Worm (Caenorhabditis elegans) whole organism, young adult: ENCODE data around the gene dmsr-9.

ENCODE experiments used
- B0035.1 ChIP-seq: sonication (generic microtip); optimal IDR thresholded peaks from 2 replicates; lab custom pipeline; 2016; ENCODE audit warnings: missing genetic modification characterization, mild to moderate bottlenecking, missing compliant biosample characterization, missing genotype, missing genetic modification reagents
- B0336.3 ChIP-seq: fragments of 200-800 bp; sonication (Bioruptor generic); IDR thresholded peaks from 2 replicates; pipeline ENCODE4 v1.3.6; 2022; ENCODE audit warnings: missing genetic modification characterization, missing compliant biosample characterization
- C06A6.2 ChIP-seq: fragments of 200-800 bp; sonication (Bioruptor generic); conservative IDR thresholded peaks from 2 replicates; pipeline ENCODE4 v1.3.6; 2022; ENCODE audit warnings: missing genetic modification characterization, missing compliant biosample characterization
- F22D6.2 ChIP-seq: sonication (generic microtip); optimal IDR thresholded peaks from 2 replicates; lab custom pipeline; 2016; ENCODE audit warnings: mild to moderate bottlenecking, missing genetic modification characterization, missing compliant biosample characterization
- F39B2.1 ChIP-seq: fragments of 200-800 bp; sonication (Bioruptor generic); IDR thresholded peaks from 2 replicates; pipeline ENCODE4 v1.3.6; 2022; ENCODE audit warnings: missing genetic modification reagents, missing genetic modification characterization, missing compliant biosample characterization
- F55B11.4 ChIP-seq: sonication (generic microtip); optimal IDR thresholded peaks from 2 replicates; lab custom pipeline; 2016; ENCODE audit warnings: missing compliant biosample characterization, missing genetic modification characterization, borderline replicate concordance; ENCODE audit not compliant: insufficient read depth
- T07F8.4 ChIP-seq: sonication (generic microtip); optimal IDR thresholded peaks from 2 replicates; lab custom pipeline; 2016; ENCODE audit warnings: mild to moderate bottlenecking, missing genetic modification characterization, moderate library complexity, missing compliant biosample characterization
- Y53G8AR.9 ChIP-seq: fragments of 200-800 bp; sonication (Bioruptor generic); conservative IDR thresholded peaks from 2 replicates; pipeline ENCODE4 v1.3.6; 2022; ENCODE audit warnings: missing genetic modification reagents, missing genetic modification characterization, missing compliant biosample characterization
- Y56A3A.18 ChIP-seq: fragments of 200-800 bp; sonication (Bioruptor generic); IDR thresholded peaks from 2 replicates; pipeline ENCODE4 v1.3.6; 2022; ENCODE audit warnings: missing genetic modification reagents, missing genetic modification characterization, missing compliant biosample characterization
- Y79H2A.3 ChIP-seq: fragments of 200-800 bp; sonication (Bioruptor generic); conservative IDR thresholded peaks from 2 replicates; pipeline ENCODE4 v1.3.6; 2022; ENCODE audit warnings: missing genetic modification reagents, missing genetic modification characterization, missing compliant biosample characterization
- akir-1 ChIP-seq: fragments of 200-800 bp; sonication (Bioruptor generic); optimal IDR thresholded peaks from 2 replicates; lab custom pipeline; 2018; ENCODE audit warnings: mild to moderate bottlenecking, missing genetic modification characterization, moderate library complexity, missing compliant biosample characterization
- athp-1 ChIP-seq: sonication (generic microtip); optimal IDR thresholded peaks from 2 replicates; lab custom pipeline; 2017; ENCODE audit warnings: mild to moderate bottlenecking, missing genetic modification characterization, missing compliant biosample characterization
- attf-3 ChIP-seq: fragments of 200-800 bp; sonication (Bioruptor generic); conservative IDR thresholded peaks from 2 replicates; pipeline ENCODE4 v1.3.6; 2022; ENCODE audit warnings: missing genetic modification reagents, missing genetic modification characterization, missing compliant biosample characterization
- attf-6 ChIP-seq: fragments of 200-800 bp; sonication (Bioruptor generic); IDR thresholded peaks from 2 replicates; pipeline ENCODE4 v1.3.6; 2022; ENCODE audit warnings: missing genetic modification reagents, missing genetic modification characterization, missing compliant biosample characterization
- bed-1 ChIP-seq: fragments of 200-800 bp; sonication (Bioruptor generic); IDR thresholded peaks from 2 replicates; pipeline ENCODE4 v1.3.6; 2022; ENCODE audit warnings: missing genetic modification reagents, missing genetic modification characterization, missing compliant biosample characterization
- bed-2 ChIP-seq: fragments of 200-800 bp; sonication (Bioruptor generic); IDR thresholded peaks from 2 replicates; pipeline ENCODE4 v1.3.6; 2022; ENCODE audit warnings: missing genetic modification reagents, missing genetic modification characterization, missing compliant biosample characterization
- ceh-100 ChIP-seq: fragments of 200-800 bp; sonication (Bioruptor generic); IDR thresholded peaks from 2 replicates; pipeline ENCODE4 v1.3.6; 2022; ENCODE audit warnings: missing genetic modification reagents, missing genetic modification characterization, missing compliant biosample characterization
- ceh-79 ChIP-seq: sonication (generic microtip); optimal IDR thresholded peaks from 2 replicates; lab custom pipeline; 2017; ENCODE audit warnings: mild to moderate bottlenecking, missing genetic modification characterization, missing compliant biosample characterization
- chd-7 ChIP-seq: sonication (generic microtip); optimal IDR thresholded peaks from 2 replicates; lab custom pipeline; 2016; ENCODE audit warnings: mild to moderate bottlenecking, missing genetic modification characterization, moderate library complexity, missing compliant biosample characterization
- dpff-1 ChIP-seq: sonication (generic microtip); optimal IDR thresholded peaks from 2 replicates; lab custom pipeline; 2017; ENCODE audit warnings: mild to moderate bottlenecking, missing genetic modification characterization, missing compliant biosample characterization
- dpl-1 ChIP-seq: fragments of 150-350 bp; optimal IDR thresholded peaks from 2 replicates; lab custom pipeline; 2014; ENCODE audit warnings: missing biosample characterization, missing genetic modification reagents, missing genetic modification characterization
- efl-1 ChIP-seq: fragments of 150-350 bp; optimal IDR thresholded peaks from 2 replicates; lab custom pipeline; 2014; ENCODE audit warnings: missing biosample characterization, missing genetic modification reagents, missing genetic modification characterization
- ets-4 ChIP-seq: fragments of 200-800 bp; sonication (Bioruptor generic); optimal IDR thresholded peaks from 2 replicates; lab custom pipeline; 2018; ENCODE audit warnings: mild to moderate bottlenecking, missing genetic modification characterization, missing compliant biosample characterization
- fkh-3 ChIP-seq: sonication (generic microtip); optimal IDR thresholded peaks from 2 replicates; lab custom pipeline; 2016; ENCODE audit warnings: mild to moderate bottlenecking, missing genetic modification characterization, missing compliant biosample characterization
- gei-17 ChIP-seq: fragments of 200-800 bp; sonication (Bioruptor generic); optimal IDR thresholded peaks from 2 replicates; lab custom pipeline; 2018; ENCODE audit warnings: mild to moderate bottlenecking, missing genetic modification characterization, missing compliant biosample characterization
- hmg-1.2 ChIP-seq: fragments of 200-800 bp; sonication (Bioruptor generic); IDR thresholded peaks from 2 replicates; pipeline ENCODE4 v1.3.6; 2022; ENCODE audit warnings: missing genetic modification reagents, missing genetic modification characterization, missing compliant biosample characterization
- hrde-1 ChIP-seq: sonication (generic microtip); optimal IDR thresholded peaks from 2 replicates; lab custom pipeline; 2016; ENCODE audit warnings: missing genetic modification characterization, mild to moderate bottlenecking, missing compliant biosample characterization, moderate library complexity, missing genotype, missing genetic modification reagents, borderline replicate concordance
- let-607 ChIP-seq, 2 experiments: fragments of 200-800 bp in 1 of 2; sonication (Bioruptor generic) in 1 of 2; sonication (generic microtip) in 1 of 2; optimal IDR thresholded peaks; 2 replicates each; lab custom pipeline; 2016 to 2018; ENCODE audit warnings: mild to moderate bottlenecking in 2 of 2, missing compliant biosample characterization in 2 of 2, missing genetic modification characterization in 2 of 2, moderate library complexity in 2 of 2, missing genotype in 1 of 2
- lin-26 ChIP-seq: fragments of 200-800 bp; sonication (Bioruptor generic); IDR thresholded peaks from 2 replicates; pipeline ENCODE4 v1.3.6; 2022; ENCODE audit warnings: missing genetic modification reagents, missing genetic modification characterization, missing compliant biosample characterization
- lsy-27 ChIP-seq: sonication (generic microtip); optimal IDR thresholded peaks from 2 replicates; lab custom pipeline; 2017; ENCODE audit warnings: missing genetic modification characterization, mild to moderate bottlenecking, missing compliant biosample characterization, antibody characterized with exemption, missing genotype, borderline replicate concordance; ENCODE audit not compliant: insufficient read depth
- madf-8 ChIP-seq: fragments of 200-800 bp; sonication (Bioruptor generic); conservative IDR thresholded peaks from 2 replicates; pipeline ENCODE4 v1.3.6; 2022; ENCODE audit warnings: missing genetic modification reagents, missing genetic modification characterization, missing compliant biosample characterization
- pbrm-1 ChIP-seq: fragments of 200-800 bp; sonication (Bioruptor generic); IDR thresholded peaks from 2 replicates; pipeline ENCODE4 v1.3.6; 2022; ENCODE audit warnings: missing genetic modification reagents, missing genetic modification characterization, missing compliant biosample characterization
- pha-4 ChIP-seq: fragments of 150-350 bp; sonication (generic microtip); optimal IDR thresholded peaks from 2 replicates; lab custom pipeline; 2014; ENCODE audit warnings: missing biosample characterization, missing genetic modification reagents, missing genetic modification characterization
- rpc-1 ChIP-seq, 2 experiments: fragments of 150-350 bp in 1 of 2; sonication (generic microtip) in 1 of 2; optimal IDR thresholded peaks; 2 replicates each; lab custom pipeline; 2014 to 2018; ENCODE audit warnings: missing biosample characterization in 1 of 2, missing genetic modification characterization in 1 of 2, missing genetic modification reagents in 1 of 2, missing genotype in 1 of 2
- snpc-3.4 ChIP-seq: sonication (generic microtip); optimal IDR thresholded peaks from 2 replicates; lab custom pipeline; 2017; ENCODE audit warnings: missing genetic modification characterization, mild to moderate bottlenecking, missing compliant biosample characterization, antibody characterized with exemption, moderate library complexity, missing genotype, missing genetic modification reagents
- somi-1 ChIP-seq: fragments of 200-800 bp; sonication (Bioruptor generic); optimal IDR thresholded peaks from 2 replicates; lab custom pipeline; 2018; ENCODE audit warnings: mild to moderate bottlenecking, missing genetic modification characterization, missing compliant biosample characterization
- tlf-1 ChIP-seq: fragments of 200-800 bp; sonication (Bioruptor generic); optimal IDR thresholded peaks from 2 replicates; lab custom pipeline; 2018; ENCODE audit warnings: mild to moderate bottlenecking, missing genetic modification characterization, missing compliant biosample characterization
- zfh-2 ChIP-seq: fragments of 200-800 bp; sonication (Bioruptor generic); conservative IDR thresholded peaks from 2 replicates; pipeline ENCODE4 v1.3.6; 2022; ENCODE audit warnings: missing genetic modification reagents, missing genetic modification characterization, missing compliant biosample characterization
- zim-3 ChIP-seq: sonication (generic microtip); optimal IDR thresholded peaks from 2 replicates; lab custom pipeline; 2017; ENCODE audit warnings: mild to moderate bottlenecking, missing genetic modification characterization, moderate library complexity, missing compliant biosample characterization
- ztf-22 ChIP-seq: fragments of 200-800 bp; sonication (Bioruptor generic); optimal IDR thresholded peaks from 2 replicates; lab custom pipeline; 2018; ENCODE audit warnings: mild to moderate bottlenecking, missing genetic modification characterization, moderate library complexity, missing compliant biosample characterization
- ztf-28 ChIP-seq: fragments of 200-800 bp; sonication (Bioruptor generic); IDR thresholded peaks from 2 replicates; pipeline ENCODE4 v1.3.6; 2022; ENCODE audit warnings: missing genetic modification reagents, missing genetic modification characterization, missing compliant biosample characterization

The dmsr-9 gene

DNA sequence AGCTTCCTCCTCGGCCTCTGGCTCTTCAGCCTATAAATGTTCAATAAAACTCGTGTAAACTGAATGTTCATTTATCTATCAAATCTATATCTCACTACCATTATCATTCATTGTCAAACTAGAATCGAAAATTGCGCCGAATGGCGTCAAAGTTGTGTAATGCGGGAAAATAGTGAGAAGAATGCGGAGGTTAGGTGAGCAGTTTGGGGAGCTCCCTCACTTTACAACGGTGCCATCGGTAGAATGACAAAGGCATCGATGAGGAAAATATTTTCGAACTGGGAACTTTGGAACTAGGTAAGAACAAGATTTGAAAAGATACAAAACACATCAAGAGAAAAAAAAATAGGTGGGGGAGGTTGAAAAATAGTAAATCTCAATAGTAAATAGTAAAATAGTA lies 31.9 kb downstream of the dmsr-9 start:
- TF ChIP-seq Y53G8AR.9 (GFP tag; lab: Robert Waterston, UW): no peak
- TF ChIP-seq akir-1 (GFP tag; lab: Kevin White, UChicago): no peak
- no peak for TF ChIP-seq ceh-100 (GFP tag; lab: Robert Waterston, UW)
- no peak for TF ChIP-seq snpc-3.4
- TF ChIP-seq dpl-1 (GFP tag; lab: Kevin White, UChicago): no peak
- TF ChIP-seq, all 124 proteins: peak for 0

DNA sequence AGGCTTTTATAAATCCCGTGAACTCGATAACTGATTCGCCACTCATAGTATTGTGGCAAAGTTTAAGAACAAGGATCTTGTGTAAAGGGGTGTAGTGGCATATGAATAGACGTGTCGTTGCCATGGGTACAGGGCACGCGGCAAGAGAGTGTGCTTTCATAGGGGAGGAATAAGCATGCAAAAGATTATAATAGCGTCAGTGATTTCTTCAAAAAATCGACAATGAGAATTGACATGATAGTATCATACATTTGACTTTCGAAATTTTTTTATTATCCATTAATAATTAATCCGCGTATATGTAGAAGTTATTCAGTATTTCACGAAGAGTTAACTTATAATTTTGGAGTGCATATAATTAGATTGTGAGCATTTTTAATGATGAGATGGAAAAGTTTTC lies 34.5 kb downstream of the dmsr-9 start, which contains the start of gene bbs-8:
bbs-8 (minus strand) TSS at position 101 of the 400 bp plus-strand sequence.
- no peak for TF ChIP-seq F39B2.1 (GFP tag; lab: Robert Waterston, UW)
- no peak for TF ChIP-seq B0336.3 (GFP tag; lab: Robert Waterston, UW)
- TF ChIP-seq let-607 (tag; optimal IDR thresholded peaks at IDR 0.05; lab: Kevin White, UChicago): no peak
- TF ChIP-seq Y79H2A.3 (GFP tag; lab: Robert Waterston, UW): no peak
- no peak for TF ChIP-seq somi-1 (GFP tag; lab: Kevin White, UChicago)
- TF ChIP-seq C06A6.2: no peak
- TF ChIP-seq dpff-1: no peak
- no peak for TF ChIP-seq athp-1 (tag; lab: Kevin White, UChicago)
- TF ChIP-seq zim-3: no peak

DNA sequence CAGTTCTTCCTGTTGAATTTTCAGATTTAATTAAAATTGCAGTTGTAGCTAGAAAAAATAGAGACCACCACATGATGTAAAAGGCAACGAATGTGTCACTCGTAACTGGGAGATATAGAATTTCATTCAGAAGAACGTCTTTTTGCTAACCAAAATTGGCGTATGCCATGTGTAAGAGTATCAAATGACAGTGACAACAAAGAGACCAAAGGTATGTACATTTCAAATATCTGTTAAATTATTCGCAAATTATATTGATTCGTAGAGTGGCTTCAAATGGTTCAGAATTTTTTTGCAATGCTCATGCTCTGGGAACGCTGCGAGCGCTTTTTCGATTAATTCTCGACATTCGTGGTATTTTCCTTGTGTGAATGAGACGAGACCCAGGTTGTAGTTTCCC lies 37.1 kb downstream of the dmsr-9 start, which contains the start of gene T25F10.4:
T25F10.4 (minus strand) TSS at position 101 of the 400 bp plus-strand sequence.
- TF ChIP-seq somi-1 (GFP tag; lab: Kevin White, UChicago) (no peak), F55B11.4 (tag; lab: Kevin White, UChicago) (no peak), ceh-79 (no peak), tlf-1 (GFP tag; lab: Kevin White, UChicago) (no peak)

- no peak for TF ChIP-seq Y56A3A.18 (GFP tag; lab: Robert Waterston, UW)
- TF ChIP-seq T07F8.4: no peak
- TF ChIP-seq hmg-1.2 (GFP tag; lab: Robert Waterston, UW): no peak
- TF ChIP-seq pha-4: no peak
- no peak for TF ChIP-seq pbrm-1
- TF ChIP-seq lsy-27 (tag; lab: Kevin White, UChicago): no peak
- TF ChIP-seq rpc-1 (optimal IDR thresholded peaks at IDR 0.05; lab: Kevin White, UChicago): no peak
- no peak for TF ChIP-seq rpc-1 (tag; optimal IDR thresholded peaks at IDR 0.05; lab: Kevin White, UChicago)
- no peak for TF ChIP-seq bed-1
- peak; percentile 46; the same call in 1 of the 2 replicates for TF ChIP-seq zfh-2 (GFP tag; lab: Robert Waterston, UW)
- TF ChIP-seq fkh-3 (tag; lab: Kevin White, UChicago): no peak
- TF ChIP-seq gei-17: no peak
- no peak for TF ChIP-seq efl-1 (GFP tag; lab: Kevin White, UChicago)
- peak; percentile 37 for TF ChIP-seq chd-7 (tag; lab: Kevin White, UChicago)
- no peak for TF ChIP-seq hrde-1 (tag; lab: Kevin White, UChicago)
- no peak for TF ChIP-seq dpff-1
- no peak for TF ChIP-seq F22D6.2
- no peak for TF ChIP-seq bed-2 (GFP tag; lab: Robert Waterston, UW)
- no peak for TF ChIP-seq B0035.1
- TF ChIP-seq ztf-28 (GFP tag; lab: Robert Waterston, UW): no peak
- no peak for TF ChIP-seq ztf-22 (GFP tag; lab: Kevin White, UChicago)
- no peak for TF ChIP-seq ets-4 (GFP tag; lab: Kevin White, UChicago)
- no peak for TF ChIP-seq attf-3 (GFP tag; lab: Robert Waterston, UW)
- 0 out of 2 replicates have a peak, but pooled peaks have one; percentile 35 for TF ChIP-seq lin-26 (GFP tag; lab: Robert Waterston, UW)
- no peak for TF ChIP-seq dpl-1 (GFP tag; lab: Kevin White, UChicago)
- no peak for TF ChIP-seq attf-6 (GFP tag; lab: Robert Waterston, UW)
- TF ChIP-seq madf-8 (GFP tag; lab: Robert Waterston, UW): no peak
Observed at ce11 chrV:6758017-6758416, 41.4 kb downstream of the dmsr-9 start, which contains the start of gene dbl-1. dbl-1 (plus strand) TSS chrV:6758135.
